Fruit fly (Drosophila melanogaster): ENCODE measurements around the gene Eip78C.

Eip78C gene

DNA sequence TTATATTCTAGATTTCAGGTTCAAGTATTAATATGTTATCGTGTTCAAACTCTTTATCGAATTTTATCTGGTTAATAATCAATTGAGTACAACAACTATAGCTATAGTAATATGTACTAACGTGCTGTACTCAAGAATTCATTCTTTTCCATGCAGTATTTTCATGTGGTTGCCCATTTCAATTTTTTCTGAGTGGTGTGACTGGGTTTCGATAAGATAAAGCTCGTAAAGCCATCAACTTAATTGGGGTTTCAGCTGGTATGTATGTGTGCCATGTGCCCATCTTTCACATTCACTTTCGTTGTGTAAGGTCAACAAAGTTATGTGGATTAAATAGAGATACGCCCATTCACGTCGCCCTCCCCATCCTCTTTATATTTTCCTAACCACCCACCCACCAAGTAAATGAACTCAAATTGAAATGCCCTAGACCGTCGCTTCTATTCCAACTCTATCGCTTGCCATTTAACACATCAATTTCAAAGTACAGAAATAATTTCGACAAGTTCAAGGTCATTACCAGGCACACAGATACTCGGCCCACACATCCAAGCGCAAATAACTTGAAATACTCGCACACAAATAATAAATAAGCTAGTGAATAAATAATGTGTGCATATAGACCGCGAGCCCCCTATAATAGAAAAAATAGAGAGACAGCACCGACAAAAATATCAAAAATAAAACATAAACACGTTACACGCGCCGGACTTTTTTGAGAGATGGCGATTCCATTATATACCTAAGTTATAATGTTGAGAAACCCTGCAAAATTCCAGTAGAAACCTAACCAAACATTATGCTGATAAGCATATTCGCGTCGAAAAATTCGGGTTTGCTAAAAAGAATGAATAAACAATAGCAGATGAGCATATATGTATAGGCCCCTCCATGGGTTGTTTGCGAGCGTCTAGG is 21.6 kb upstream of the Eip78C start (continued):
- TF ChIP-seq Oli (tag; optimal IDR thresholded peaks at IDR 0.05) (no peak), nmo (GFP tag; optimal IDR thresholded peaks at IDR 0.05) (no peak), CG15696 (tag; optimal IDR thresholded peaks at IDR 0.05) (peak; percentile 46), abd-A (tag; optimal IDR thresholded peaks at IDR 0.05) (peak; percentile 85), CG32532 (GFP tag; IDR thresholded peaks at IDR 0.05) (peak; percentile 35; the same call in 1 of the 2 replicates), jing (GFP tag; optimal IDR thresholded peaks at IDR 0.05) (no peak), sisA (GFP tag; IDR thresholded peaks at IDR 0.05) (no peak), en (GFP tag; optimal IDR thresholded peaks at IDR 0.05) (no peak), CG42726 (GFP tag; IDR thresholded peaks at IDR 0.05; ENCODE audit: partially characterized antibody) (no peak), CG8290 (GFP tag; optimal IDR thresholded peaks at IDR 0.05) (no peak), CG8290 (tag; optimal IDR thresholded peaks at IDR 0.05) (peak in 1 of 2 experiments; percentile 33), CG17568 (GFP tag; optimal IDR thresholded peaks at IDR 0.05) (no peak), wdn (GFP tag; IDR thresholded peaks at IDR 0.05) (no peak), lola (GFP tag; optimal IDR thresholded peaks at IDR 0.05) (no peak), Atf6 (GFP tag; IDR thresholded peaks at IDR 0.05) (no peak), gce (GFP tag; IDR thresholded peaks at IDR 0.05) (peak; percentile 9; the same call in 1 of the 3 replicates), HmgZ (tag; optimal IDR thresholded peaks at IDR 0.05) (no peak), ATbp (GFP tag; optimal IDR thresholded peaks at IDR 0.05) (no peak), GATAe (GFP tag; conservative IDR thresholded peaks at IDR 0.05) (peak; percentile 60), CG7745 (tag; optimal IDR thresholded peaks at IDR 0.05) (no peak), Sry-δ (GFP tag; optimal IDR thresholded peaks at IDR 0.05) (no peak), Asciz (GFP tag; optimal IDR thresholded peaks at IDR 0.05) (peak; percentile 34), cwo (GFP tag; optimal IDR thresholded peaks at IDR 0.05) (peak; percentile 54), Med (GFP tag) (peak; percentile 66), PHDP (tag; optimal IDR thresholded peaks at IDR 0.05) (peak; percentile 0), dm (GFP tag; optimal IDR thresholded peaks at IDR 0.05) (peak; percentile 23), HLHmδ (GFP tag; optimal IDR thresholded peaks at IDR 0.05) (no peak), ac (GFP tag; optimal IDR thresholded peaks at IDR 0.05) (no peak), hkb (optimal IDR thresholded peaks at IDR 0.05) (no peak), hkb (GFP tag; IDR thresholded peaks at IDR 0.05) (no peak), H2.0 (GFP tag; IDR thresholded peaks at IDR 0.05) (no peak), Dek (tag; optimal IDR thresholded peaks at IDR 0.05) (no peak), da (GFP tag; optimal IDR thresholded peaks at IDR 0.05) (no peak), Doc2 (GFP tag; IDR thresholded peaks at IDR 0.05) (no peak), bab2 (GFP tag; optimal IDR thresholded peaks at IDR 0.05) (peak; percentile 59), Hmx (GFP tag; optimal IDR thresholded peaks at IDR 0.05) (no peak), D19A (tag; optimal IDR thresholded peaks at IDR 0.05) (no peak), lilli (GFP tag; optimal IDR thresholded peaks at IDR 0.05) (no peak), onecut (GFP tag; IDR thresholded peaks at IDR 0.05) (no peak), phol (tag; optimal IDR thresholded peaks at IDR 0.05) (no peak), Side (GFP tag; optimal IDR thresholded peaks at IDR 0.05) (no peak), p53 (GFP tag; optimal IDR thresholded peaks at IDR 0.05) (peak; percentile 4), CG13894 (tag; optimal IDR thresholded peaks at IDR 0.05) (peak; percentile 98), HLH54F (GFP tag; optimal IDR thresholded peaks at IDR 0.05) (no peak), Trl (optimal IDR thresholded peaks at IDR 0.05) (peak in 1 of 2 experiments; percentile 52), Trl (GFP tag; optimal IDR thresholded peaks at IDR 0.05) (no peak), disco-r (GFP tag; optimal IDR thresholded peaks at IDR 0.05) (no peak), caup (GFP tag; optimal IDR thresholded peaks at IDR 0.05; ENCODE audit: severe bottlenecking) (peak; percentile 11), dati (GFP tag; IDR thresholded peaks at IDR 0.05) (no peak), CG31224 (GFP tag; IDR thresholded peaks at IDR 0.05) (peak; percentile 55)

All from whole organism, embryonic.